Worm (Caenorhabditis elegans): ENCODE measurements around the gene E04F6.8.

DNA sequence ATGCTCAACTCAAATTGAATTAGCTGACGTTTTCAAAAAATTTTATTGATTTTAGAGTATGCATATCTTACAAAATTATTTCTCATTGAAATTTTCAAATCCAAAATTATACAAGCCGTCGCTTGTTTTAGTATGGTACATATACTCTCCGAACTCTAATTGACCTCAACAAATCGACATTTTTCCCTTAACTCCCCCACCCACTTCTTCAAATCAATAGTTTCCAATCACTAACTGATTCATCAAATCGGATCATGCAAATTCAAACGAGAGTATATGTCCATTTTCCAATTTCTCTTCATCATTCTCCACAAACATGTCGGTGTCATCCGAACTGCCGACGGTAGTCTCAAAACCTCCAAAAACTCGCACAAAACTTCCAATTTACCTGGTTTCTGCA is 22.1 kb downstream of the E04F6.8 start, which contains the start of gene E04F6.4:
- TF ChIP-seq blmp-1 (tag; optimal IDR thresholded peaks at IDR 0.05) (no peak), snpc-4 (tag; optimal IDR thresholded peaks at IDR 0.05) (no peak), unc-39 (tag; optimal IDR thresholded peaks at IDR 0.05) (no peak), sptf-1 (tag; optimal IDR thresholded peaks at IDR 0.05) (no peak), ztf-11 (tag; optimal IDR thresholded peaks at IDR 0.05) (no peak), lsy-2 (tag; optimal IDR thresholded peaks at IDR 0.05) (no peak), tbx-8 (GFP tag; optimal IDR thresholded peaks at IDR 0.05) (no peak), hlh-1 (tag; optimal IDR thresholded peaks at IDR 0.05) (no peak), elt-3 (tag; optimal IDR thresholded peaks at IDR 0.05) (no peak), ces-1 (GFP tag; optimal IDR thresholded peaks at IDR 0.05) (no peak), mep-1 (tag; optimal IDR thresholded peaks at IDR 0.05) (no peak), unc-62 (GFP tag; optimal IDR thresholded peaks at IDR 0.05) (no peak), lin-13 (tag; optimal IDR thresholded peaks at IDR 0.05) (no peak), mab-5 (tag; optimal IDR thresholded peaks at IDR 0.05) (no peak)
